Worm (Caenorhabditis elegans) whole organism, L4 larva: ENCODE measurements around the gene F32H5.4.

Experiments used
- D1046.2 ChIP-seq: fragments of 200-800 bp; sonication (Bioruptor generic); IDR thresholded peaks from 2 replicates; pipeline ENCODE4 v1.3.6; 2022; ENCODE audit warnings: missing genetic modification characterization, missing compliant biosample characterization
- F26F4.8 ChIP-seq: fragments of 200-800 bp; sonication (Bioruptor generic); conservative IDR thresholded peaks from 2 replicates; pipeline ENCODE4 v1.3.6; 2022; ENCODE audit warnings: missing genetic modification characterization, missing compliant biosample characterization
- F44E2.7 ChIP-seq: fragments of 200-800 bp; sonication (Bioruptor generic); IDR thresholded peaks from 2 replicates; pipeline ENCODE4 v2.1.2; 2022; ENCODE audit warnings: missing genetic modification characterization, missing compliant biosample characterization
- T26A8.4 ChIP-seq: fragments of 200-800 bp; sonication (Bioruptor generic); IDR thresholded peaks from 2 replicates; pipeline ENCODE4 v1.3.6; 2022; ENCODE audit warnings: missing genetic modification characterization, missing compliant biosample characterization
- Y105C5A.15 ChIP-seq: fragments of 200-800 bp; sonication (Bioruptor generic); IDR thresholded peaks from 2 replicates; pipeline ENCODE4 v1.3.6; 2022; ENCODE audit warnings: missing genetic modification characterization, missing compliant biosample characterization
- aha-1 ChIP-seq: fragments of 150-350 bp; peaks from one replicate; lab custom pipeline; 2014; ENCODE audit warnings: missing biosample characterization, missing genetic modification characterization
- aly-2 ChIP-seq: sonication (generic microtip); optimal IDR thresholded peaks from 2 replicates; lab custom pipeline; 2018; ENCODE audit warnings: missing biosample characterization, missing genetic modification characterization
- attf-4 ChIP-seq: sonication (generic microtip); optimal IDR thresholded peaks from 3 replicates; lab custom pipeline; 2017; ENCODE audit warnings: missing biosample characterization, missing genetic modification characterization
- ceh-20 ChIP-seq: fragments of 200-800 bp; sonication (Bioruptor generic); IDR thresholded peaks from 2 replicates; pipeline ENCODE4 v1.3.6; 2022; ENCODE audit warnings: missing genetic modification reagents, missing genetic modification characterization, missing compliant biosample characterization
- ceh-28 ChIP-seq: fragments of 150-350 bp; optimal IDR thresholded peaks from 2 replicates; lab custom pipeline; 2014; ENCODE audit warnings: missing biosample characterization, missing genetic modification reagents, missing genetic modification characterization
- ceh-32 ChIP-seq: sonication (generic microtip); optimal IDR thresholded peaks from 2 replicates; lab custom pipeline; 2016; ENCODE audit warnings: mild to moderate bottlenecking, missing genetic modification characterization, missing compliant biosample characterization; ENCODE audit not compliant: poor library complexity
- ceh-62 ChIP-seq: sonication (generic microtip); optimal IDR thresholded peaks from 2 replicates; lab custom pipeline; 2017; ENCODE audit warnings: missing biosample characterization, missing genetic modification characterization
- ceh-82 ChIP-seq: sonication (generic microtip); optimal IDR thresholded peaks from 2 replicates; lab custom pipeline; 2017; ENCODE audit warnings: missing biosample characterization, missing genetic modification characterization
- cey-2 ChIP-seq: sonication (generic microtip); optimal IDR thresholded peaks from 3 replicates; lab custom pipeline; 2017; ENCODE audit warnings: missing genetic modification characterization, mild to moderate bottlenecking, missing compliant biosample characterization, antibody characterized with exemption, borderline replicate concordance; ENCODE audit not compliant: insufficient read depth
- ctbp-1 ChIP-seq: fragments of 200-800 bp; sonication (Bioruptor generic); IDR thresholded peaks from 2 replicates; pipeline ENCODE4 v1.3.6; 2022; ENCODE audit warnings: missing genetic modification reagents, missing genetic modification characterization, missing compliant biosample characterization
- daf-16 ChIP-seq, 3 experiments: sonication (generic microtip); optimal IDR thresholded peaks; 2 replicates each; lab custom pipeline; 2016 to 2017; ENCODE audit warnings: missing genetic modification characterization in 3 of 3, missing genetic modification reagents in 3 of 3, mild to moderate bottlenecking in 2 of 3, missing compliant biosample characterization in 2 of 3, missing biosample characterization in 1 of 3, moderate library complexity in 1 of 3
- daf-19 ChIP-seq: fragments of 200-800 bp; sonication (Bioruptor generic); conservative IDR thresholded peaks from 2 replicates; pipeline ENCODE4 v1.3.6; 2022; ENCODE audit warnings: missing genetic modification characterization, missing compliant biosample characterization
- dmd-6 ChIP-seq: fragments of 200-800 bp; sonication (Bioruptor generic); IDR thresholded peaks from 2 replicates; pipeline ENCODE4 v1.3.6; 2022; ENCODE audit warnings: missing genetic modification reagents, missing genetic modification characterization, missing compliant biosample characterization
- duxl-1 ChIP-seq: sonication (generic microtip); optimal IDR thresholded peaks from 2 replicates; lab custom pipeline; 2016; ENCODE audit warnings: mild to moderate bottlenecking, missing genetic modification characterization, moderate library complexity, missing compliant biosample characterization; ENCODE audit not compliant: poor library complexity
- fkh-10 ChIP-seq: fragments of 150-350 bp; optimal IDR thresholded peaks from 2 replicates; lab custom pipeline; 2014; ENCODE audit warnings: missing biosample characterization, missing genetic modification reagents, missing genetic modification characterization
- fos-1 ChIP-seq: fragments of 150-350 bp; optimal IDR thresholded peaks from 2 replicates; lab custom pipeline; 2014; ENCODE audit warnings: missing biosample characterization, missing genetic modification characterization
- gei-8 ChIP-seq: fragments of 200-800 bp; sonication (Bioruptor generic); optimal IDR thresholded peaks from 2 replicates; lab custom pipeline; 2018; ENCODE audit warnings: mild to moderate bottlenecking, missing genetic modification characterization, missing compliant biosample characterization
- hif-1 ChIP-seq, 2 experiments: sonication (generic microtip); optimal IDR thresholded peaks; 2 replicates each; lab custom pipeline; 2016 to 2017; ENCODE audit warnings: missing compliant biosample characterization in 2 of 2, missing genetic modification characterization in 2 of 2, missing genetic modification reagents in 2 of 2, missing genotype in 2 of 2, mild to moderate bottlenecking in 1 of 2
- hlh-30 ChIP-seq: sonication (generic microtip); optimal IDR thresholded peaks from 2 replicates; lab custom pipeline; 2017; ENCODE audit warnings: antibody characterized with exemption, mild to moderate bottlenecking, missing genetic modification characterization, missing compliant biosample characterization; ENCODE audit not compliant: insufficient read depth
- jun-1 ChIP-seq: fragments of 150-350 bp; optimal IDR thresholded peaks from 2 replicates; lab custom pipeline; 2014; ENCODE audit warnings: missing biosample characterization, missing genetic modification reagents, missing genetic modification characterization
- lim-7 ChIP-seq: fragments of 200-800 bp; sonication (Bioruptor generic); IDR thresholded peaks from 2 replicates; pipeline ENCODE4 v1.3.6; 2022; ENCODE audit warnings: missing genetic modification characterization, missing compliant biosample characterization
- lin-1 ChIP-seq: fragments of 200-800 bp; sonication (Bioruptor generic); IDR thresholded peaks from 2 replicates; pipeline ENCODE4 v1.3.6; 2022; ENCODE audit warnings: missing genetic modification reagents, missing genetic modification characterization, missing compliant biosample characterization
- lin-13 ChIP-seq: fragments of 150-350 bp; optimal IDR thresholded peaks from 2 replicates; lab custom pipeline; 2014; ENCODE audit warnings: missing biosample characterization, missing genetic modification reagents, missing genetic modification characterization
- lin-29 ChIP-seq: fragments of 200-800 bp; sonication (Bioruptor generic); IDR thresholded peaks from 2 replicates; pipeline ENCODE4 v1.3.6; 2022; ENCODE audit warnings: missing genetic modification reagents, missing genetic modification characterization, missing compliant biosample characterization
- lin-39 ChIP-seq: fragments of 150-350 bp; optimal IDR thresholded peaks from 2 replicates; lab custom pipeline; 2014; ENCODE audit warnings: missing biosample characterization, missing genetic modification reagents, missing genetic modification characterization
- lir-3 ChIP-seq: sonication (generic microtip); optimal IDR thresholded peaks from 2 replicates; lab custom pipeline; 2016; ENCODE audit warnings: mild to moderate bottlenecking, missing genetic modification characterization, missing compliant biosample characterization
- madf-5 ChIP-seq, 2 experiments: fragments of 200-800 bp; sonication (Bioruptor generic); IDR thresholded peaks; 2 replicates each; pipeline ENCODE4 v1.3.6; 2022; ENCODE audit warnings: missing compliant biosample characterization in 2 of 2, missing genetic modification characterization in 2 of 2
- madf-9 ChIP-seq: fragments of 200-800 bp; sonication (Bioruptor generic); conservative IDR thresholded peaks from 2 replicates; pipeline ENCODE4 v1.3.6; 2022; ENCODE audit warnings: missing genetic modification reagents, missing genetic modification characterization, missing compliant biosample characterization
- mxl-3 ChIP-seq: fragments of 200-800 bp; sonication (Bioruptor generic); optimal IDR thresholded peaks from 2 replicates; lab custom pipeline; 2018; ENCODE audit warnings: mild to moderate bottlenecking, missing genetic modification characterization, missing compliant biosample characterization
- nhr-10 ChIP-seq: fragments of 150-350 bp; optimal IDR thresholded peaks from 2 replicates; lab custom pipeline; 2014; ENCODE audit warnings: missing biosample characterization, missing genetic modification characterization
- nhr-111 ChIP-seq: fragments of 200-800 bp; sonication (Bioruptor generic); optimal IDR thresholded peaks from 2 replicates; lab custom pipeline; 2018; ENCODE audit warnings: mild to moderate bottlenecking, missing genetic modification characterization, missing compliant biosample characterization
- nhr-237 ChIP-seq: sonication (generic microtip); optimal IDR thresholded peaks from 2 replicates; lab custom pipeline; 2017; ENCODE audit warnings: missing biosample characterization, missing genetic modification characterization
- nhr-25 ChIP-seq: sonication (generic microtip); optimal IDR thresholded peaks from 2 replicates; lab custom pipeline; 2017; ENCODE audit warnings: missing genetic modification characterization, mild to moderate bottlenecking, missing compliant biosample characterization, antibody characterized with exemption, moderate library complexity, borderline replicate concordance; ENCODE audit not compliant: insufficient read depth
- nhr-41 ChIP-seq: fragments of 200-800 bp; sonication (Bioruptor generic); IDR thresholded peaks from 2 replicates; pipeline ENCODE4 v1.3.6; 2022; ENCODE audit warnings: missing genetic modification reagents, missing genetic modification characterization, missing compliant biosample characterization
- nhr-6 ChIP-seq: fragments of 150-350 bp; optimal IDR thresholded peaks from 2 replicates; lab custom pipeline; 2014; ENCODE audit warnings: missing biosample characterization, missing genetic modification characterization
- php-3 ChIP-seq: fragments of 200-800 bp; sonication (Bioruptor generic); IDR thresholded peaks from 2 replicates; pipeline ENCODE4 v1.3.6; 2022; ENCODE audit warnings: missing genetic modification reagents, missing genetic modification characterization, missing compliant biosample characterization
- rbr-2 ChIP-seq: sonication (generic microtip); optimal IDR thresholded peaks from 2 replicates; lab custom pipeline; 2016; ENCODE audit warnings: missing genotype, missing genetic modification characterization, missing compliant biosample characterization
- set-16 ChIP-seq: fragments of 200-800 bp; sonication (Bioruptor generic); IDR thresholded peaks from 2 replicates; pipeline ENCODE4 v1.3.6; 2022; ENCODE audit warnings: missing genetic modification reagents, missing genetic modification characterization, missing compliant biosample characterization
- spr-3 ChIP-seq: fragments of 200-800 bp; sonication (Bioruptor generic); optimal IDR thresholded peaks from 2 replicates; lab custom pipeline; 2018; ENCODE audit warnings: mild to moderate bottlenecking, missing genetic modification characterization, missing compliant biosample characterization
- tag-97 ChIP-seq: fragments of 200-800 bp; sonication (Bioruptor generic); IDR thresholded peaks from 2 replicates; pipeline ENCODE4 v1.3.6; 2022; ENCODE audit warnings: missing genetic modification characterization, missing compliant biosample characterization
- unc-39 ChIP-seq: sonication (generic microtip); optimal IDR thresholded peaks from 2 replicates; lab custom pipeline; 2017; ENCODE audit warnings: missing biosample characterization, missing genetic modification characterization
- vab-7 ChIP-seq: fragments of 200-800 bp; sonication (Bioruptor generic); IDR thresholded peaks from 2 replicates; pipeline ENCODE4 v1.3.6; 2022; ENCODE audit warnings: missing genetic modification reagents, missing genetic modification characterization, missing compliant biosample characterization
- zag-1 ChIP-seq: fragments of 150-350 bp; optimal IDR thresholded peaks from 2 replicates; lab custom pipeline; 2014; ENCODE audit warnings: missing biosample characterization, missing genetic modification characterization
- zfp-2 ChIP-seq: sonication (generic microtip); optimal IDR thresholded peaks from 2 replicates; lab custom pipeline; 2016; ENCODE audit warnings: mild to moderate bottlenecking, missing genetic modification characterization, missing compliant biosample characterization
- zip-11 ChIP-seq: fragments of 200-800 bp; sonication (Bioruptor generic); IDR thresholded peaks from 2 replicates; pipeline ENCODE4 v1.3.6; 2022; ENCODE audit warnings: missing genetic modification characterization, missing compliant biosample characterization
- ztf-11 ChIP-seq: fragments of 150-350 bp; optimal IDR thresholded peaks from 2 replicates; lab custom pipeline; 2014; ENCODE audit warnings: missing biosample characterization, missing genetic modification characterization

The F32H5.4 gene

DNA sequence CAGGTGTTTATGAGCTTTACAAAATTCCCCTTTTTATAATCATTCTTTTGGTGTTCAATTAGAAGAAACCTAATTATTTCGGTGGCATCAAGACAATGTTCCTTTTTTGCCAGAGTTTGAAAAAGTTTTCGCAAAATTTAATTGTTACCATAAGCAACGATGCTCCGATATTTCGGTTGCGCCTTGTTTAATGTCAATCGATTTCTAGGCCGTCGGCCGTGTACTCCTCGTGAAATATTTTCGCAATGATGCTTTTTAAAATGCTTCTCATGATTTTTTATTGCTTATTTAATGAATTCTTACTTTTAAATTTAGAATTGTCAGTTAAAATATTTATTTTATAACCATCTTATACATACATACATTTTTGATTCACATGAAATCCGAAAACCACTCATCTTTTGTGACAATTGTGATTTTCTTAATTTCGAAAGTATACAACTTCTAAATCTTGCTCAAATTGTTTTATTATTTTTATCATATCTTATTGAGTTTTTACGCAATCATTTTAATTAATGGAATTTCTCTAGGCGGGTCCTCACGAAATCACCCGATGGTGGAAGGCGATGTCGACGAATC is 47.2 kb upstream of the F32H5.4 start, which contains the start of gene C50B6.3 (continued):
- TF ChIP-seq cey-2: no peak
- TF ChIP-seq zip-11 (GFP tag; lab: Robert Waterston, UW): no peak
- no peak for TF ChIP-seq ctbp-1
- no peak for TF ChIP-seq lim-7 (GFP tag; lab: Robert Waterston, UW)
- no peak for TF ChIP-seq ceh-62
- no peak for TF ChIP-seq Y105C5A.15 (GFP tag; lab: Robert Waterston, UW)
- TF ChIP-seq F44E2.7: no peak
- TF ChIP-seq duxl-1 (tag; lab: Kevin White, UChicago): peak; percentile 83
- TF ChIP-seq ceh-28 (tag; lab: Kevin White, UChicago): no peak
- peak; percentile 62 for TF ChIP-seq dmd-6
- no peak for TF ChIP-seq tag-97 (GFP tag; lab: Robert Waterston, UW)
- TF ChIP-seq lin-1: no peak
- TF ChIP-seq lir-3 (tag; lab: Kevin White, UChicago): no peak
- TF ChIP-seq lin-29 (GFP tag; lab: Robert Waterston, UW): no peak
- TF ChIP-seq mxl-3: no peak
- no peak for TF ChIP-seq ceh-82 (tag; lab: Kevin White, UChicago)
- peak; percentile 66 for TF ChIP-seq rbr-2 (tag; lab: Kevin White, UChicago)
- TF ChIP-seq zag-1: no peak
- TF ChIP-seq spr-3: no peak
- TF ChIP-seq lin-13 (GFP tag; lab: Kevin White, UChicago): no peak
- TF ChIP-seq attf-4 (tag; lab: Kevin White, UChicago): no peak
- TF ChIP-seq nhr-10 (tag; lab: Kevin White, UChicago): no peak
- TF ChIP-seq ceh-32: no peak
- peak in 1 of 2 experiments; percentile 83 for TF ChIP-seq hif-1 (tag; optimal IDR thresholded peaks at IDR 0.05; lab: Kevin White, UChicago)
- peak; percentile 5 for TF ChIP-seq nhr-25 (tag; lab: Kevin White, UChicago)
- TF ChIP-seq aha-1: peak; percentile 73
- TF ChIP-seq hlh-30 (tag; lab: Kevin White, UChicago): peak; percentile 65
- no peak for TF ChIP-seq ztf-11 (tag; lab: Kevin White, UChicago)
- no peak for TF ChIP-seq daf-19 (GFP tag; lab: Robert Waterston, UW)
- TF ChIP-seq nhr-41 (GFP tag; lab: Robert Waterston, UW): no peak
- no peak for TF ChIP-seq unc-39 (tag; lab: Kevin White, UChicago)
- peak in 1 of 2 experiments; percentile 13 for TF ChIP-seq daf-16 (GFP tag; optimal IDR thresholded peaks at IDR 0.05; lab: Kevin White, UChicago)
- TF ChIP-seq daf-16 (tag; optimal IDR thresholded peaks at IDR 0.05; lab: Kevin White, UChicago): peak; percentile 28
- TF ChIP-seq fos-1 (tag; lab: Kevin White, UChicago): no peak
- peak; percentile 97 for TF ChIP-seq nhr-6
- TF ChIP-seq D1046.2: no peak
- no peak for TF ChIP-seq ceh-20 (GFP tag; lab: Robert Waterston, UW)
- 0 out of 2 replicates have a peak, but pooled peaks have one; percentile 44 for TF ChIP-seq T26A8.4 (GFP tag; lab: Robert Waterston, UW)
- TF ChIP-seq madf-5 (GFP tag; IDR thresholded peaks at IDR 0.05; lab: Robert Waterston, UW): no peak
- no peak for TF ChIP-seq vab-7 (GFP tag; lab: Robert Waterston, UW)
- no peak for TF ChIP-seq aly-2 (tag; lab: Kevin White, UChicago)
- TF ChIP-seq madf-9 (GFP tag; lab: Robert Waterston, UW): no peak
- TF ChIP-seq nhr-237 (tag; lab: Kevin White, UChicago): no peak
- no peak for TF ChIP-seq jun-1 (tag; lab: Kevin White, UChicago)
- no peak for TF ChIP-seq set-16 (GFP tag; lab: Robert Waterston, UW)
- peak; percentile 10 for TF ChIP-seq lin-39 (tag; lab: Kevin White, UChicago)
- no peak for TF ChIP-seq F26F4.8
- TF ChIP-seq zfp-2: no peak
- no peak for TF ChIP-seq fkh-10 (GFP tag; lab: Kevin White, UChicago)
- TF ChIP-seq php-3 (GFP tag; lab: Robert Waterston, UW): no peak
- no peak for TF ChIP-seq nhr-111 (GFP tag; lab: Kevin White, UChicago)
- no peak for TF ChIP-seq gei-8
